Worm (Caenorhabditis elegans): ENCODE measurements around the gene ZC53.22.

ZC53.22 gene

DNA sequence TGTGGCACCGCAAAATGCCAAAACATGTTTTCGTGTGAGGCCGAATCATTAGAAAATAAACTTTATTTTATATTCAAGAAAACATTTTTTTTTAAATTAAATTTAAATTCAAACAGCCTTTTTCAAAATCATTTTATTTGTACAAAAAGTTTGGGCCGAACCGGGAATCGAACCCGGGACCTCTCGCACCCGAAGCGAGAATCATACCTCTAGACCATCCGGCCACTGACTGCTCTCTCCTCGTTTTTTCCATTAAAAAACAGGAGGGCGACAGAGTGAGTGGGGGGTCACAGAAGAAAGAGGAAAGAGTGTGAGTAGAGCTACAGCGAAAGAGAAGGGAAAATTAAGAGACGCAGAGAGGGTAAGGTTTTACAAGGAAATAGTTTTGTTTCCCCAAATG lies 41.5 kb downstream of the ZC53.22 start (continued):
- TF ChIP-seq zfp-2 (tag; optimal IDR thresholded peaks at IDR 0.05): peak; percentile 53
- peak; percentile 79 for TF ChIP-seq pha-4 (GFP tag; IDR thresholded peaks at IDR 0.05)
- TF ChIP-seq pha-4 (tag; optimal IDR thresholded peaks at IDR 0.05): no peak
- TF ChIP-seq lin-13 (GFP tag; optimal IDR thresholded peaks at IDR 0.05): peak; percentile 34
- TF ChIP-seq zfp-3 (GFP tag; conservative IDR thresholded peaks at IDR 0.05): peak; percentile 65; the same call in 1 of the 2 replicates
- no peak for TF ChIP-seq ces-1 (GFP tag; optimal IDR thresholded peaks at IDR 0.05)
- TF ChIP-seq ZK546.5 (tag; optimal IDR thresholded peaks at IDR 0.05): no peak
- TF ChIP-seq nhr-28 (tag; optimal IDR thresholded peaks at IDR 0.05): peak; percentile 20
- peak; percentile 46 for TF ChIP-seq lir-3 (tag; optimal IDR thresholded peaks at IDR 0.05)
- TF ChIP-seq daf-16 (GFP tag; optimal IDR thresholded peaks at IDR 0.05): peak; percentile 44 to 49
- peak; percentile 68 for TF ChIP-seq daf-16 (tag; optimal IDR thresholded peaks at IDR 0.05)
- TF ChIP-seq pqm-1 (tag; optimal IDR thresholded peaks at IDR 0.05): no peak
- no peak for TF ChIP-seq attf-4 (tag; optimal IDR thresholded peaks at IDR 0.05)
- peak; percentile 76 for TF ChIP-seq mep-1 (tag; optimal IDR thresholded peaks at IDR 0.05)
- TF ChIP-seq F44E2.7 (GFP tag; IDR thresholded peaks at IDR 0.05): no peak
- peak; percentile 44; the same call in 1 of the 2 replicates for TF ChIP-seq mxl-2 (GFP tag; conservative IDR thresholded peaks at IDR 0.05)
- TF ChIP-seq zip-2 (tag; optimal IDR thresholded peaks at IDR 0.05): peak; percentile 12
- TF ChIP-seq hlh-30 (tag; optimal IDR thresholded peaks at IDR 0.05; ENCODE audit: insufficient read depth): peak; percentile 54
- TF ChIP-seq lsy-2 (tag; optimal IDR thresholded peaks at IDR 0.05): no peak
- TF ChIP-seq mxl-3 (GFP tag; optimal IDR thresholded peaks at IDR 0.05): no peak
- TF ChIP-seq nhr-11 (tag; optimal IDR thresholded peaks at IDR 0.05): no peak
- TF ChIP-seq fos-1 (tag; optimal IDR thresholded peaks at IDR 0.05): no peak
- peak; percentile 74 for TF ChIP-seq snpc-1.2 (GFP tag; IDR thresholded peaks at IDR 0.05)
- peak; percentile 66; the same call in 1 of the 2 replicates for TF ChIP-seq dmd-6 (GFP tag; IDR thresholded peaks at IDR 0.05)
- no peak for TF ChIP-seq cey-2 (tag; optimal IDR thresholded peaks at IDR 0.05; ENCODE audit: borderline replicate concordance, insufficient read depth)
- TF ChIP-seq lin-38 (GFP tag; IDR thresholded peaks at IDR 0.05): no peak
- no peak for TF ChIP-seq hlh-11 (tag; optimal IDR thresholded peaks at IDR 0.05)
- no peak for TF ChIP-seq nhr-41 (GFP tag; IDR thresholded peaks at IDR 0.05)
- no peak for TF ChIP-seq nhr-10 (tag; optimal IDR thresholded peaks at IDR 0.05)
- peak; percentile 45 for TF ChIP-seq sdz-12 (GFP tag; optimal IDR thresholded peaks at IDR 0.05)
- no peak for TF ChIP-seq nhr-42 (GFP tag; IDR thresholded peaks at IDR 0.05)
- no peak for TF ChIP-seq lin-29 (GFP tag; IDR thresholded peaks at IDR 0.05)
- TF ChIP-seq nhr-77 (tag; optimal IDR thresholded peaks at IDR 0.05): peak; percentile 25
- TF ChIP-seq tag-97 (GFP tag; IDR thresholded peaks at IDR 0.05): no peak
- TF ChIP-seq ceh-44 (GFP tag; IDR thresholded peaks at IDR 0.05): 0 out of 2 replicates have a peak, but pooled peaks have one; percentile 31
- TF ChIP-seq R02D3.7 (tag; optimal IDR thresholded peaks at IDR 0.05): no peak
- TF ChIP-seq snpc-4 (tag; optimal IDR thresholded peaks at IDR 0.05): no peak
- TF ChIP-seq mes-2 (tag; optimal IDR thresholded peaks at IDR 0.05; ENCODE audit: poor library complexity, severe bottlenecking): peak; percentile 86
- TF ChIP-seq rbr-2 (tag; optimal IDR thresholded peaks at IDR 0.05): peak; percentile 58
- TF ChIP-seq set-16 (GFP tag; IDR thresholded peaks at IDR 0.05): no peak
- no peak for TF ChIP-seq jun-1 (tag; optimal IDR thresholded peaks at IDR 0.05)
- TF ChIP-seq madf-9 (GFP tag; conservative IDR thresholded peaks at IDR 0.05): no peak; the same call in 1 of the 2 replicates
- peak; percentile 64 for TF ChIP-seq spr-1 (tag; optimal IDR thresholded peaks at IDR 0.05)
- TF ChIP-seq F49E8.2 (tag; optimal IDR thresholded peaks at IDR 0.05; ENCODE audit: borderline replicate concordance): peak; percentile 19

Data from whole organism, L4 larva.